Worm (Caenorhabditis elegans): ENCODE measurements around the gene F36H9.2.

The F36H9.2 gene

ce11 chrV:1804645-1805559 is 16.6 kb downstream of the F36H9.2 start, which contains the start of the genes hsp-16.2 and hsp-16.41 (continued):
- no peak for TF ChIP-seq spr-1 (tag; optimal IDR thresholded peaks at IDR 0.05)
- TF ChIP-seq pha-4 (GFP tag; IDR thresholded peaks at IDR 0.05): peak; percentile 64
- TF ChIP-seq pha-4 (tag; optimal IDR thresholded peaks at IDR 0.05): no peak
- 0 out of 4 replicates have a peak, but pooled peaks of 1 of the 2 experiments have one; percentile 42 for TF ChIP-seq madf-5 (GFP tag; IDR thresholded peaks at IDR 0.05)
- no peak for TF ChIP-seq F44E2.7 (GFP tag; IDR thresholded peaks at IDR 0.05)
- TF ChIP-seq F26F4.8 (GFP tag; conservative IDR thresholded peaks at IDR 0.05): no peak
- TF ChIP-seq mdl-1 (tag; optimal IDR thresholded peaks at IDR 0.05): no peak
- no peak for TF ChIP-seq nhr-102 (tag; optimal IDR thresholded peaks at IDR 0.05)
- no peak for TF ChIP-seq duxl-1 (tag; optimal IDR thresholded peaks at IDR 0.05; ENCODE audit: poor library complexity)
- no peak for TF ChIP-seq pqm-1 (tag; optimal IDR thresholded peaks at IDR 0.05)
- no peak for TF ChIP-seq spr-3 (GFP tag; optimal IDR thresholded peaks at IDR 0.05)
- peak; percentile 60; the same call in 1 of the 2 replicates for TF ChIP-seq ceh-20 (GFP tag; IDR thresholded peaks at IDR 0.05)
- TF ChIP-seq lsy-2 (tag; optimal IDR thresholded peaks at IDR 0.05): peak in 1 of 2 experiments; percentile 77
- no peak for TF ChIP-seq cey-2 (tag; optimal IDR thresholded peaks at IDR 0.05; ENCODE audit: borderline replicate concordance, insufficient read depth)
- peak; percentile 27 for TF ChIP-seq dpl-1 (GFP tag; optimal IDR thresholded peaks at IDR 0.05)
- no peak for TF ChIP-seq hif-1 (tag; optimal IDR thresholded peaks at IDR 0.05)
- no peak for TF ChIP-seq jun-1 (tag; optimal IDR thresholded peaks at IDR 0.05)
- no peak for TF ChIP-seq lin-39 (tag; optimal IDR thresholded peaks at IDR 0.05)
- no peak for TF ChIP-seq ZK337.2 (GFP tag; IDR thresholded peaks at IDR 0.05)
- TF ChIP-seq mdt-29 (GFP tag; IDR thresholded peaks at IDR 0.05): peak; percentile 97
- peak; percentile 59 for TF ChIP-seq rbr-2 (tag; optimal IDR thresholded peaks at IDR 0.05)
- no peak for TF ChIP-seq snpc-4 (tag; optimal IDR thresholded peaks at IDR 0.05)
- no peak for TF ChIP-seq tag-97 (GFP tag; IDR thresholded peaks at IDR 0.05)
- TF ChIP-seq daf-16 (GFP tag; optimal IDR thresholded peaks at IDR 0.05): peak in 1 of 2 experiments; percentile 90
- TF ChIP-seq daf-16 (tag; optimal IDR thresholded peaks at IDR 0.05): peak; percentile 77
- peak; percentile 59; the same call in 1 of the 2 replicates for TF ChIP-seq ctbp-1 (GFP tag; IDR thresholded peaks at IDR 0.05)
- TF ChIP-seq dmd-9 (GFP tag; IDR thresholded peaks at IDR 0.05): no peak
- TF ChIP-seq F49E8.2 (tag; optimal IDR thresholded peaks at IDR 0.05; ENCODE audit: borderline replicate concordance): no peak
- TF ChIP-seq ztf-7 (tag; optimal IDR thresholded peaks at IDR 0.05): peak; percentile 34
- TF ChIP-seq lin-15B (tag; optimal IDR thresholded peaks at IDR 0.05): no peak
- TF ChIP-seq ces-1 (GFP tag; optimal IDR thresholded peaks at IDR 0.05): no peak
- TF ChIP-seq Y48G9A.11 (GFP tag; IDR thresholded peaks at IDR 0.05): no peak
- no peak for TF ChIP-seq ceh-82 (tag; optimal IDR thresholded peaks at IDR 0.05)
- no peak for TF ChIP-seq nhr-42 (GFP tag; IDR thresholded peaks at IDR 0.05)
- TF ChIP-seq unc-62 (GFP tag; optimal IDR thresholded peaks at IDR 0.05 in 1 of 2): peak in 1 of 2 experiments; percentile 29
- TF ChIP-seq unc-62 (tag; optimal IDR thresholded peaks at IDR 0.05): no peak

DNA sequence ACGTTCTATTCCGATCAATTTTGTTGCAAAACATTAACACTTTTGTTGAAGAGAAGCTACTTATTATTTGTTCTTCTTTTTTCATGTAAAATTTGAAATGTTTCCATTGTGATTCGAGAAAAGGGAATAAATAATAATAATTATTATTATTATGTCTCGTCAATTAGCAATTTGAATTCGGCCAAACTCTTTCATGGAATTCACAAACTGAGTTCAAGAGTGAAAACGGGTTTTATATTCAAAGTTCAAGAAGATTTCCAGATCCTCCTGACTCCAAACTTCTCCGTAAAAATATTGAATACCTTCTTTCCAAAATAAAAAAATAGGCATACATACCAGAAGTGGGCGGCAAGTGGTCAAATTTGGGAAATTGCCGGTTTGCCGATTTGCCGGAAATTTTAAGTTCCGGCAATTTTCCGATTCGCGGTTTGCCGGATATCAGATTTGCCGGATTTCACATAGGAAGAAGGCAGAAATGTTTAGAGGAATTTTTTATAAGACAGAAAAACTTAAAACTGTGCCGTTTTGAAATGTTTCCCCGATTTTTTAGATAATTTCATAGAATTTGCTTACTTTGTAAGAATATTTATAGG is 17.6 kb downstream of the F36H9.2 start:
- TF ChIP-seq pqm-1 (tag; optimal IDR thresholded peaks at IDR 0.05) (no peak), mxl-3 (GFP tag; optimal IDR thresholded peaks at IDR 0.05) (peak; percentile 31), ceh-62 (tag; optimal IDR thresholded peaks at IDR 0.05) (no peak), ceh-28 (tag; optimal IDR thresholded peaks at IDR 0.05) (no peak), ZK546.5 (tag; optimal IDR thresholded peaks at IDR 0.05) (no peak), egl-43 (GFP tag; IDR thresholded peaks at IDR 0.05) (no peak), hlh-11 (tag; optimal IDR thresholded peaks at IDR 0.05) (peak; percentile 3), gei-8 (GFP tag; optimal IDR thresholded peaks at IDR 0.05) (no peak), nhr-77 (tag; optimal IDR thresholded peaks at IDR 0.05) (no peak), daf-16 (GFP tag; optimal IDR thresholded peaks at IDR 0.05) (no peak), daf-16 (tag; optimal IDR thresholded peaks at IDR 0.05) (peak; percentile 14), zip-11 (GFP tag; IDR thresholded peaks at IDR 0.05) (no peak), nhr-11 (tag; optimal IDR thresholded peaks at IDR 0.05) (no peak), R02D3.7 (tag; optimal IDR thresholded peaks at IDR 0.05) (no peak), vab-7 (GFP tag; IDR thresholded peaks at IDR 0.05) (no peak), unc-62 (GFP tag; optimal IDR thresholded peaks at IDR 0.05 in 1 of 2) (no peak), unc-62 (tag; optimal IDR thresholded peaks at IDR 0.05) (no peak), saeg-2 (GFP tag; IDR thresholded peaks at IDR 0.05) (no peak), T20F7.1 (GFP tag; optimal IDR thresholded peaks at IDR 0.05) (no peak)
